Fruit fly (Drosophila melanogaster): Measurements from ENCODE around the gene CG13369.

DNA sequence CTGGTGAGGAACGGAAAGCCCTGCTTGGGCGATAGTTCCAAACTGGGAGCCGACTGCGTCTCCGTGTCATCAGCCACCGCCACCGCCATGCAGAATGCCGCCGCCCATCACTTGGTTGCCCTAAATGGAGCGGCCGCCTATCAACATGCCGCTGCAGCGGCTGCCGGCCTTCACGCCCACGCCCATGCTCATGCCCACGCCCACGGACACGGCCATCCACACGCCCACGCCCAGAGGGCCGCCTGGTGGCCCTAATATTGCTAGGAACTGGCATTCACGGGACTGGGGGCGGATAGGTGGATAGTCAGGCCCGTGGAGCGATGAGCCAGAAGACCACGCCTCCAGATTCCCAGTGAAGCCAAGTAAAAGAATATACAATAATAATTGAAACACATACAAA lies 26.2 kb upstream of the CG13369 start:
- TF ChIP-seq CG34367 (tag; optimal IDR thresholded peaks at IDR 0.05) (no peak), CG14655 (GFP tag; optimal IDR thresholded peaks at IDR 0.05) (no peak), Pif1A (GFP tag; optimal IDR thresholded peaks at IDR 0.05) (no peak), EcR (GFP tag; optimal IDR thresholded peaks at IDR 0.05) (no peak), Pif1B (GFP tag; optimal IDR thresholded peaks at IDR 0.05) (no peak), CG15710 (tag; optimal IDR thresholded peaks at IDR 0.05) (no peak), CG17806 (tag; optimal IDR thresholded peaks at IDR 0.05) (no peak), Snoo (tag; optimal IDR thresholded peaks at IDR 0.05) (no peak)
